Worm (Caenorhabditis elegans) whole organism, L2 larva: ENCODE results near the gene fbxb-65.

ENCODE experiments used
- C34F6.9 ChIP-seq: fragments of 150-350 bp; optimal IDR thresholded peaks from 2 replicates; lab custom pipeline; 2014; ENCODE audit warnings: missing biosample characterization, missing genetic modification characterization
- F13H6.1 ChIP-seq: sonication (generic microtip); optimal IDR thresholded peaks from 2 replicates; lab custom pipeline; 2016; ENCODE audit warnings: missing genetic modification characterization, missing compliant biosample characterization
- R02D3.7 ChIP-seq: fragments of 150-350 bp; optimal IDR thresholded peaks from 2 replicates; lab custom pipeline; 2014; ENCODE audit warnings: missing biosample characterization, missing genetic modification characterization
- Y55F3AM.14 ChIP-seq: fragments of 200-800 bp; sonication (Bioruptor generic); optimal IDR thresholded peaks from 2 replicates; lab custom pipeline; 2018; ENCODE audit warnings: mild to moderate bottlenecking, missing genetic modification characterization, missing compliant biosample characterization
- alr-1 ChIP-seq: fragments of 150-350 bp; optimal IDR thresholded peaks from 2 replicates; lab custom pipeline; 2014; ENCODE audit warnings: missing biosample characterization, missing genetic modification characterization
- blmp-1 ChIP-seq: sonication (generic microtip); optimal IDR thresholded peaks from 2 replicates; lab custom pipeline; 2017; ENCODE audit warnings: missing genetic modification characterization, mild to moderate bottlenecking, missing compliant biosample characterization, antibody characterized with exemption, moderate library complexity; ENCODE audit not compliant: insufficient read depth
- ceh-16 ChIP-seq: fragments of 150-350 bp; optimal IDR thresholded peaks from 2 replicates; lab custom pipeline; 2014; ENCODE audit warnings: missing biosample characterization, missing genetic modification characterization
- ceh-82 ChIP-seq: fragments of 150-350 bp; optimal IDR thresholded peaks from 2 replicates; lab custom pipeline; 2014; ENCODE audit warnings: missing biosample characterization, missing genetic modification characterization
- dmd-4 ChIP-seq: sonication (generic microtip); optimal IDR thresholded peaks from 2 replicates; lab custom pipeline; 2017; ENCODE audit warnings: missing biosample characterization, missing genetic modification characterization
- egl-27 ChIP-seq: sonication (generic microtip); optimal IDR thresholded peaks from 3 replicates; lab custom pipeline; 2017; ENCODE audit warnings: missing biosample characterization, missing genetic modification reagents, missing genetic modification characterization
- elt-1 ChIP-seq: fragments of 150-350 bp; optimal IDR thresholded peaks from 2 replicates; lab custom pipeline; 2014; ENCODE audit warnings: missing biosample characterization, missing genetic modification characterization
- elt-3 ChIP-seq: sonication (generic microtip); optimal IDR thresholded peaks from 2 replicates; lab custom pipeline; 2017; ENCODE audit warnings: missing biosample characterization, missing genetic modification characterization
- lin-39 ChIP-seq: fragments of 150-350 bp; optimal IDR thresholded peaks from 2 replicates; lab custom pipeline; 2014; ENCODE audit warnings: missing biosample characterization, missing genetic modification reagents, missing genetic modification characterization
- mab-5 ChIP-seq: fragments of 150-350 bp; optimal IDR thresholded peaks from 2 replicates; lab custom pipeline; 2014; ENCODE audit warnings: missing biosample characterization, missing genetic modification characterization
- mdl-1 ChIP-seq, 2 experiments: fragments of 150-350 bp in 1 of 2; sonication (generic microtip) in 1 of 2; optimal IDR thresholded peaks; 2 replicates each; lab custom pipeline; 2017; ENCODE audit warnings: missing biosample characterization in 2 of 2, missing genetic modification characterization in 2 of 2
- nhr-10 ChIP-seq: sonication (generic microtip); optimal IDR thresholded peaks from 2 replicates; lab custom pipeline; 2017; ENCODE audit warnings: missing biosample characterization, missing genetic modification characterization
- nhr-12 ChIP-seq: fragments of 150-350 bp; optimal IDR thresholded peaks from 2 replicates; lab custom pipeline; 2014; ENCODE audit warnings: missing biosample characterization, missing genetic modification characterization
- nhr-129 ChIP-seq: fragments of 150-350 bp; optimal IDR thresholded peaks from 2 replicates; lab custom pipeline; 2014; ENCODE audit warnings: missing biosample characterization, missing genetic modification characterization
- nhr-21 ChIP-seq: fragments of 150-350 bp; optimal IDR thresholded peaks from 2 replicates; lab custom pipeline; 2014; ENCODE audit warnings: missing biosample characterization, missing genetic modification characterization
- nhr-23 ChIP-seq: fragments of 150-350 bp; optimal IDR thresholded peaks from 2 replicates; lab custom pipeline; 2014; ENCODE audit warnings: missing biosample characterization, missing genetic modification reagents, missing genetic modification characterization
- nhr-237 ChIP-seq: fragments of 150-350 bp; optimal IDR thresholded peaks from 2 replicates; lab custom pipeline; 2014; ENCODE audit warnings: missing biosample characterization, missing genetic modification characterization
- nhr-25 ChIP-seq: fragments of 150-350 bp; sonication (generic microtip); optimal IDR thresholded peaks from 3 replicates; lab custom pipeline; 2014; ENCODE audit warnings: missing biosample characterization, missing genetic modification characterization
- nhr-6 ChIP-seq: fragments of 150-350 bp; optimal IDR thresholded peaks from 2 replicates; lab custom pipeline; 2014; ENCODE audit warnings: missing biosample characterization, missing genetic modification characterization
- nhr-77 ChIP-seq: fragments of 150-350 bp; optimal IDR thresholded peaks from 2 replicates; lab custom pipeline; 2014; ENCODE audit warnings: missing biosample characterization, missing genetic modification characterization
- skn-1 ChIP-seq: sonication (generic microtip); optimal IDR thresholded peaks from 2 replicates; lab custom pipeline; 2017; ENCODE audit warnings: missing biosample characterization, missing genetic modification characterization
- sma-9 ChIP-seq, 2 experiments: fragments of 150-350 bp in 1 of 2; sonication (generic microtip) in 1 of 2; optimal IDR thresholded peaks; 2 replicates each; lab custom pipeline; 2014 to 2016; ENCODE audit warnings: missing genetic modification characterization in 2 of 2, mild to moderate bottlenecking in 1 of 2, missing biosample characterization in 1 of 2, missing compliant biosample characterization in 1 of 2, missing genetic modification reagents in 1 of 2, moderate library complexity in 1 of 2
- snpc-4 ChIP-seq: fragments of 150-350 bp; optimal IDR thresholded peaks from 2 replicates; lab custom pipeline; 2014; ENCODE audit warnings: missing biosample characterization, missing genetic modification characterization
- unc-55 ChIP-seq: fragments of 150-350 bp; sonication (generic microtip); optimal IDR thresholded peaks from 3 replicates; lab custom pipeline; 2014; ENCODE audit warnings: missing biosample characterization, missing genetic modification reagents, missing genetic modification characterization
- unc-62 ChIP-seq: fragments of 150-350 bp; optimal IDR thresholded peaks from 2 replicates; lab custom pipeline; 2014; ENCODE audit warnings: missing biosample characterization, missing genetic modification reagents, missing genetic modification characterization
- ztf-1 ChIP-seq: fragments of 200-800 bp; sonication (Bioruptor generic); conservative IDR thresholded peaks from 2 replicates; pipeline ENCODE4 v1.3.6; 2022; ENCODE audit warnings: missing genetic modification characterization, missing compliant biosample characterization
- ztf-4 ChIP-seq: fragments of 150-350 bp; optimal IDR thresholded peaks from 2 replicates; lab custom pipeline; 2014; ENCODE audit warnings: missing biosample characterization, missing genetic modification characterization

fbxb-65 gene

ce11 chrV:19329263-19329662 is at the start of gene fbxb-65:
Gene fbxb-65, plus strand, starts transcription at chrV:19329563.
- TF ChIP-seq blmp-1 (tag; lab: Kevin White, UChicago), result no peak
- no peak for TF ChIP-seq nhr-23 (tag; lab: Kevin White, UChicago)
- no peak for TF ChIP-seq F13H6.1 (tag; lab: Kevin White, UChicago)
- no peak for TF ChIP-seq mab-5 (tag; lab: Kevin White, UChicago)
- no peak for TF ChIP-seq nhr-237 (tag; lab: Kevin White, UChicago)
- TF ChIP-seq R02D3.7 (tag; lab: Kevin White, UChicago), result no peak
- no peak for TF ChIP-seq nhr-21 (tag; lab: Kevin White, UChicago)
- no peak for TF ChIP-seq nhr-25 (tag; lab: Kevin White, UChicago)
- no peak for TF ChIP-seq dmd-4 (tag; lab: Kevin White, UChicago)
- TF ChIP-seq Y55F3AM.14 (GFP tag; lab: Kevin White, UChicago), result no peak
- TF ChIP-seq, all 48 proteins: peak for 0

DNA sequence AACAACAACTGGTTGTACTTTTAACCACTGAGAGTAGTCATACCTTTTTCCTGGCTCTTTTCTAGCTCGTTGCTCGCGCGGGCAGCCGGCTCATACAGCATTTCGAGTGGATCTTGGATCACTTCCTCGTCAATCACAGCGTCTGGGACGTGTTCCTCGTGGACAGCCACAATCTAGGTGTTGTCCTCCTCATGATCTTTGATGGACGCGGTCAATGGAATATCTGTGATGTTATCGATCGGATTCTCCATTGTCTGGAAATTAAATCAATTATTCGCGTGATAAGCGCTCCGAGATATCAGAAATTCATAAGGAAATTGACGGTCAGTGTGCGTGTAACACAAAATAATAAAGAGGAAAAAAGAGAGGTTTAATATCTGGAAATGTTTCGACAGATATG is 49.5 kb upstream of the fbxb-65 start, which contains the start of gene F21D9.8:
TSS of gene F21D9.8 (minus strand) at position 101 of the 400 bp plus-strand sequence.
- TF ChIP-seq nhr-10 (tag; lab: Kevin White, UChicago) (no peak), C34F6.9 (tag; lab: Kevin White, UChicago) (no peak), elt-3 (tag; lab: Kevin White, UChicago) (no peak), mdl-1 (tag; optimal IDR thresholded peaks at IDR 0.05; lab: Kevin White, UChicago) (no peak), dmd-4 (tag; lab: Kevin White, UChicago) (no peak), ztf-4 (tag; lab: Kevin White, UChicago) (no peak), snpc-4 (no peak), nhr-6 (no peak)

ce11 chrV:19282314-19282713 is 47.0 kb upstream of the fbxb-65 start, which contains the start of gene fbxb-117:
Gene fbxb-117, plus strand, starts transcription at chrV:19282614.
- no peak for TF ChIP-seq unc-55 (GFP tag; lab: Kevin White, UChicago)
- no peak for TF ChIP-seq nhr-21 (tag; lab: Kevin White, UChicago)
- no peak for TF ChIP-seq sma-9 (GFP tag; optimal IDR thresholded peaks at IDR 0.05; lab: Kevin White, UChicago)
- no peak for TF ChIP-seq sma-9 (tag; optimal IDR thresholded peaks at IDR 0.05; lab: Kevin White, UChicago)
- no peak for TF ChIP-seq alr-1
- no peak for TF ChIP-seq skn-1 (tag; lab: Kevin White, UChicago)
- no peak for TF ChIP-seq ztf-4 (tag; lab: Kevin White, UChicago)
- no peak for TF ChIP-seq C34F6.9 (tag; lab: Kevin White, UChicago)

DNA sequence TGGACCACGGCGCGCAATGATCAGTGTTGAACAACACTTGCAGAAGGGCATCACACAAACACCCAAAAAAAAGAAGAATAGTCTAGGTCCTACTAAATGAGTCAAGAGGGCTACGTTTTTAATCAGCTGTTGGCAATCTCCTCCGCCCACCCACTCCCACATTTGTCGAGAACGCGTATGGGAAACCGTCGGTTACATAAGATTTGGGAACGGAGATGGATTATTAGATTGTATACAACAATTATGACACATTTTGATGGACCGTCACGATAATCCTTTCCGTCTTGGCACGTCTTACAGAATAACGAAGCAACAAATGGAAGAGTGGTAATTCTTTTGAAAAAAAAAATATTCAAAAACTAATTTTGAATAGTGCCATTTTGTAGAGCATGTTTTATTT is 43.4 kb upstream of the fbxb-65 start:
- no peak for TF ChIP-seq C34F6.9 (tag; lab: Kevin White, UChicago)
- TF ChIP-seq Y55F3AM.14 (GFP tag; lab: Kevin White, UChicago), result no peak
- no peak for TF ChIP-seq nhr-77 (tag; lab: Kevin White, UChicago)
- TF ChIP-seq sma-9 (GFP tag; optimal IDR thresholded peaks at IDR 0.05; lab: Kevin White, UChicago), result no peak
- TF ChIP-seq sma-9 (tag; optimal IDR thresholded peaks at IDR 0.05; lab: Kevin White, UChicago), result no peak
- no peak for TF ChIP-seq nhr-10 (tag; lab: Kevin White, UChicago)

DNA sequence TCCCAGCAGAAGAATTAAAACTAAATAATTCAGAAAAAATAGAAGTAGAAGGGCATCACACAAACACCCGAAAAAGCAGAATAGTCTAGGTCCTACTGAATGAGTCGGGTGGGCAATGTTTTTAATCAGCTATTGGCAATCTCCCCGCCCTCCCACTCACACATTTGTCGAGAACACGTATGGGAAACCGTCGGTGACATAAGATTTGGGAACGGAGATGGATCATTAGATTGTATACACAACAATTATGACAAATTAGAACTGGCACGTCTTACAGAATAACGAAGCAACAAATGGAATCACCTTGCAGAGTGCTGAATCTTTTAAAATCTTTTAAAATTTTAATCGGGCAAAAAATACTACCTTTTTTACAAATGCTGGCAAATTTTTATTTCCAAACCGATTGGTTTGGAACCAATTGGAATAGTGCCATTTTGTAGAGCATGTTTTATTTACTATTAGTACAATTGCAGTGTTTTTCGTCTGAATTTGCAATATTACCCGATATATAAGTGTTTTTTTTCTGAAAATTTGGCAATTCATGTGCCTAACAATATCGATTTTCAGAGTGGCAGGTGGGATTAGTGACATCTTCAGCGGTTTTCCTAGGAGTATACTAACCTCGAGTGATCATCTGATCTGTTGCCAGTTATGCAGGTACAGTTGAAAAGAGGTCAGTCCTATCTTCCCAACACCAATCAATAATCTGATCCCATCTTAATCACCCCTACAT is 41.1 kb upstream of the fbxb-65 start, which contains the start of the genes F55C9.3 and fbxb-57:
TSS of gene F55C9.3 (minus strand) at position 101 of the 733 bp plus-strand sequence.
TSS of gene fbxb-57 (plus strand) at position 683 of the 733 bp plus-strand sequence.
- TF ChIP-seq nhr-129 (tag; lab: Kevin White, UChicago), result no peak
- no peak for TF ChIP-seq egl-27 (tag; lab: Kevin White, UChicago)
- TF ChIP-seq R02D3.7 (tag; lab: Kevin White, UChicago), result no peak
- TF ChIP-seq ztf-4 (tag; lab: Kevin White, UChicago), result no peak
- no peak for TF ChIP-seq nhr-21 (tag; lab: Kevin White, UChicago)
- TF ChIP-seq F13H6.1 (tag; lab: Kevin White, UChicago), result no peak
- no peak for TF ChIP-seq lin-39 (tag; lab: Kevin White, UChicago)
- no peak for TF ChIP-seq ceh-16

DNA sequence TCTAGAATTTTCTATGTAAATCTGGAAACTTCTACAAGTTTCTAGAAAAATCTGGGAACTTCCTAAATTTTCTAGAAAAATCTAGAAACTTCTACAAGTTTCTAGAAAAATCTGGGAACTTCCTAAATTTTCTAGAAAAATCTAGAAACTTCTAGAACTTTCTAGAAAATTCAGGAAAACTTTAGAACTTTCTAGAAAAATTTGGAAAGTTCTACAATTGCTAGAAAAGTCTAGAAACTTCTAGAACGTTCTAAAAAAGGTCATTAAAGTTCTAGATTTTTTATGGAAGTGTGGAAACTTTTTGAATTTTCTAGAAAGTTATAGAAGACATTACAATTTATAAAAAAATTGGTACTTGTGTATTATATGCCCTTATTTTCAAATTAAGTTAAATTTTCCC is 36.3 kb upstream of the fbxb-65 start, which contains the start of gene F55C9.5:
TSS of gene F55C9.5 (minus strand) at position 101 of the 400 bp plus-strand sequence.
- TF ChIP-seq nhr-12 (tag; lab: Kevin White, UChicago) (no peak), ztf-1 (GFP tag; lab: Robert Waterston, UW) (no peak), mab-5 (tag; lab: Kevin White, UChicago) (no peak), egl-27 (tag; lab: Kevin White, UChicago) (no peak), blmp-1 (tag; lab: Kevin White, UChicago) (no peak), ceh-82 (tag; lab: Kevin White, UChicago) (no peak), unc-62 (GFP tag; lab: Kevin White, UChicago) (no peak), elt-1 (no peak), nhr-10 (tag; lab: Kevin White, UChicago) (no peak)
